Worm (Caenorhabditis elegans) whole organism, young adult: Measurements from ENCODE around the gene C34F6.10.

Experiments used
- B0336.3 ChIP-seq: fragments of 200-800 bp; sonication (Bioruptor generic); IDR thresholded peaks from 2 replicates; pipeline ENCODE4 v1.3.6; 2022; ENCODE audit warnings: missing genetic modification characterization, missing compliant biosample characterization
- F57C9.4 ChIP-seq: sonication (generic microtip); optimal IDR thresholded peaks from 2 replicates; lab custom pipeline; 2017; ENCODE audit warnings: mild to moderate bottlenecking, missing genetic modification characterization, missing compliant biosample characterization
- attf-5 ChIP-seq: fragments of 200-800 bp; sonication (Bioruptor generic); optimal IDR thresholded peaks from 2 replicates; lab custom pipeline; 2018; ENCODE audit warnings: mild to moderate bottlenecking, missing genetic modification characterization, missing compliant biosample characterization
- bed-1 ChIP-seq: fragments of 200-800 bp; sonication (Bioruptor generic); IDR thresholded peaks from 2 replicates; pipeline ENCODE4 v1.3.6; 2022; ENCODE audit warnings: missing genetic modification reagents, missing genetic modification characterization, missing compliant biosample characterization
- ceh-100 ChIP-seq: fragments of 200-800 bp; sonication (Bioruptor generic); IDR thresholded peaks from 2 replicates; pipeline ENCODE4 v1.3.6; 2022; ENCODE audit warnings: missing genetic modification reagents, missing genetic modification characterization, missing compliant biosample characterization
- dpl-1 ChIP-seq: fragments of 150-350 bp; optimal IDR thresholded peaks from 2 replicates; lab custom pipeline; 2014; ENCODE audit warnings: missing biosample characterization, missing genetic modification reagents, missing genetic modification characterization
- hsf-1 ChIP-seq: fragments of 200-800 bp; sonication (Bioruptor generic); IDR thresholded peaks from 2 replicates; pipeline ENCODE4 v1.3.6; 2022; ENCODE audit warnings: missing genetic modification reagents, missing genetic modification characterization, missing compliant biosample characterization
- madf-6 ChIP-seq: fragments of 200-800 bp; sonication (Bioruptor generic); IDR thresholded peaks from 2 replicates; pipeline ENCODE4 v1.3.6; 2022; ENCODE audit warnings: missing genetic modification reagents, missing genetic modification characterization, missing compliant biosample characterization
- nhr-120 ChIP-seq: fragments of 200-800 bp; sonication (Bioruptor generic); IDR thresholded peaks from 2 replicates; pipeline ENCODE4 v1.3.6; 2022; ENCODE audit warnings: missing genetic modification characterization, missing compliant biosample characterization
- nhr-179 ChIP-seq: sonication (generic microtip); optimal IDR thresholded peaks from 2 replicates; lab custom pipeline; 2016; ENCODE audit warnings: mild to moderate bottlenecking, missing genetic modification characterization, missing compliant biosample characterization
- nhr-90 ChIP-seq: sonication (generic microtip); optimal IDR thresholded peaks from 2 replicates; lab custom pipeline; 2016; ENCODE audit warnings: missing genotype, mild to moderate bottlenecking, missing genetic modification characterization, missing compliant biosample characterization
- somi-1 ChIP-seq: fragments of 200-800 bp; sonication (Bioruptor generic); optimal IDR thresholded peaks from 2 replicates; lab custom pipeline; 2018; ENCODE audit warnings: mild to moderate bottlenecking, missing genetic modification characterization, missing compliant biosample characterization
- ztf-22 ChIP-seq: fragments of 200-800 bp; sonication (Bioruptor generic); optimal IDR thresholded peaks from 2 replicates; lab custom pipeline; 2018; ENCODE audit warnings: mild to moderate bottlenecking, missing genetic modification characterization, moderate library complexity, missing compliant biosample characterization
- ztf-26 ChIP-seq: sonication (generic microtip); optimal IDR thresholded peaks from 2 replicates; lab custom pipeline; 2017; ENCODE audit warnings: missing genetic modification characterization, missing compliant biosample characterization
- ztf-3 ChIP-seq: fragments of 200-800 bp; sonication (Bioruptor generic); optimal IDR thresholded peaks from 2 replicates; lab custom pipeline; 2018; ENCODE audit warnings: mild to moderate bottlenecking, missing genetic modification characterization, missing compliant biosample characterization

Gene C34F6.10

DNA sequence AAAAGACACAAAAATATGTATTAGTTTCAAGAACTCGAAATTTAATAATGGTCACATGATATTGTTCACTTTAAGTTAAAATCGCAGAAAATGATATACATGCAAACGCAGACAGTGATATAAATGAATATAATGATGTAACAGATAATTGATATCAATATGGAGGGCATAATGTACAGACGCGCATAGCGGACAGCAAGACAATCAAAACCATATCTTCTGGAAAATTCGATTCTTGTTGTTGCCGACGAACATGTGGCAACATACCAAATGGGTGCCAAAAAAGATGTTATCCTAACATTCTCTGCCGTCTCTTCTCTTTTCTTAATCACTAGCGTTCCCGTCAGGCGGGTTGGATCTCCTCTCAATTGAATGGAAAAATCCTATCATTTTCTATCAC, 50.0 kb downstream of the C34F6.10 start:
- TF ChIP-seq ztf-26 (peak; percentile 42), ztf-3 (GFP tag; lab: Kevin White, UChicago) (no peak), hsf-1 (GFP tag; lab: Robert Waterston, UW) (peak; percentile 54; the same call in 1 of the 2 replicates), somi-1 (peak; percentile 1)
- TF ChIP-seq, all 124 proteins: peak for 3

DNA sequence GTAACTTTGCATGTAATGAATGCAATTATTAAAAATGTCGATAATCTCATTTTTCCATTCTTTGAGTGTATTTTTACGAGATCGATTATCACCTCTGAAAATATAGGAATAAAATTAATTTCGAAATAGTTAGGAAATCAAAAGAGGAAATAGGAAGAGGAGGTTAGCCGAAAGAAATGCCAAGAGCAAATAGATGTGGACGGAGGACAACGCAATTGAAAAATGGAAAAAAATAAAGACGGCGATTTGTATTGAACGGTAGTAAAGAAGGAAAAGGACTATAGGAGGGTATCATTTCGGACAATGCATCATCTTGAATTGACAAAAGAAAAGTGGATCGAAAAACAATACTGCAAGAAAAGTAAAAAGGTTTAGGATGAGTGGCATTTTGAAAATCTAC, 50.9 kb downstream of the C34F6.10 start, which contains the start of gene F13D2.1:
F13D2.1 (minus strand) TSS at position 101 of the 400 bp plus-strand sequence.
- TF ChIP-seq bed-1 (no peak), ceh-100 (GFP tag; lab: Robert Waterston, UW) (no peak), nhr-120 (no peak), madf-6 (GFP tag; lab: Robert Waterston, UW) (no peak), nhr-179 (tag; lab: Kevin White, UChicago) (no peak), attf-5 (GFP tag; lab: Kevin White, UChicago) (no peak), nhr-90 (tag; lab: Kevin White, UChicago) (no peak)

DNA sequence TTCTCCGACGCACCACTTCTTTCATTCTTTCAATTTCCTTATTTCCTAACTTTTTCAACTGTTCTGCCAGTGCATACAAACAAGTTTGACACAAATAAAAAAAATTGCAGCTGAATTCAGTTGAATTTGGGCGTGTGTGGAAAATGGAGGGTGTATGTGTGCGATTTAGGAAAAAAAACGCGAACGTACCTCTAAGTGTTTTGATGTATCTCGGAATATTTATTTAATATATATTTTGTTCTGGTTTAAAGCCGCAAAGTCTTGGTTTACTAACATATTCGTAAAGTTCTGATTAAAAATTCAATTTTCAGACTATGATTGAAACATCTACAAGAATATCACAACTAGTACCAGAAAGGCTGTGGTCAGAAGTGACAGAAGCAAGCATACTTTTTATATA, 54.9 kb downstream of the C34F6.10 start, which contains the start of gene gnrr-7:
gnrr-7 (plus strand) TSS at position 301 of the 400 bp plus-strand sequence.
- TF ChIP-seq hsf-1 (GFP tag; lab: Robert Waterston, UW) (no peak), ztf-22 (GFP tag; lab: Kevin White, UChicago) (no peak), F57C9.4 (tag; lab: Kevin White, UChicago) (no peak), ztf-26 (no peak), dpl-1 (no peak), B0336.3 (GFP tag; lab: Robert Waterston, UW) (no peak)
